Worm (Caenorhabditis elegans) whole organism, late embryonic: Measurements from ENCODE around the gene F11G11.13.

ENCODE experiments used
- ama-1 ChIP-seq: fragments of 150-350 bp; optimal IDR thresholded peaks from 2 replicates; lab custom pipeline; 2014
- ceh-22 ChIP-seq: sonication (generic microtip); optimal IDR thresholded peaks from 2 replicates; lab custom pipeline; 2017; ENCODE audit warnings: missing biosample characterization, missing genetic modification characterization
- dve-1 ChIP-seq: sonication (generic microtip); optimal IDR thresholded peaks from 2 replicates; lab custom pipeline; 2017; ENCODE audit warnings: antibody characterized with exemption, mild to moderate bottlenecking, missing genetic modification characterization, missing compliant biosample characterization
- hlh-6 ChIP-seq: sonication (generic microtip); optimal IDR thresholded peaks from 2 replicates; lab custom pipeline; 2016; ENCODE audit warnings: missing genotype, missing genetic modification characterization, missing compliant biosample characterization
- pat-9 ChIP-seq: fragments of 200-800 bp; sonication (Bioruptor generic); optimal IDR thresholded peaks from 2 replicates; lab custom pipeline; 2018; ENCODE audit warnings: mild to moderate bottlenecking, missing genetic modification characterization, moderate library complexity, missing compliant biosample characterization
- pqm-1 ChIP-seq: sonication (generic microtip); optimal IDR thresholded peaks from 2 replicates; lab custom pipeline; 2016; ENCODE audit warnings: missing genetic modification characterization, missing compliant biosample characterization
- pros-1 ChIP-seq: fragments of 150-350 bp; optimal IDR thresholded peaks from 2 replicates; lab custom pipeline; 2014; ENCODE audit warnings: missing biosample characterization, missing genetic modification reagents, missing genetic modification characterization
- sox-4 ChIP-seq: sonication (generic microtip); optimal IDR thresholded peaks from 2 replicates; lab custom pipeline; 2017; ENCODE audit warnings: mild to moderate bottlenecking, missing genetic modification characterization, inconsistent platforms, missing compliant biosample characterization
- tbx-2 ChIP-seq: sonication (generic microtip); optimal IDR thresholded peaks from 2 replicates; lab custom pipeline; 2016; ENCODE audit warnings: missing genetic modification characterization, missing compliant biosample characterization
- ttx-3 ChIP-seq: sonication (generic microtip); optimal IDR thresholded peaks from 2 replicates; lab custom pipeline; 2016; ENCODE audit warnings: missing genetic modification reagents, missing genetic modification characterization, missing compliant biosample characterization

DNA sequence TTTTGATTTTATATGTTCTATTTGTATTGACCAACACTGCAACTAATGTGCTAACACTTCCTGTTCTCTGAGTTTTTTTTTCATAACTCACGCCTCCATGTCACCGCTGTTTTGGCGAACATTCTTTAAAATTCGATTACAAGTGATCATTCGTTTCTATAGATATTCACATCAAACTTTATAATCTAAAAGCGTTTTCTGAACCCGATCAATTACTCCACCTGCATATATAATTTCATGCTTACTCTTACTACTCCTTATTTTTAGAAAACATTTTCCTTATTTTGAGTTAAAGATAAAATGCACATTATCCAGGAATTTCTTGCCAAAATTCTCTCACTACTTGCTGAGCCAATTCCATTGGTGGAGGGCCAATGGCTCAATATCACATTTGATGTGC, 10.0 kb upstream of the F11G11.13 start, which contains the start of gene R05F9.7:
- TF ChIP-seq pqm-1: no peak
- TF ChIP-seq ttx-3 (tag; lab: Kevin White, UChicago): no peak
- no peak for TF ChIP-seq dve-1 (tag; lab: Kevin White, UChicago)
- TF ChIP-seq ama-1 (lab: Kevin White, UChicago): no peak
- no peak for TF ChIP-seq ceh-22 (tag; lab: Kevin White, UChicago)
- no peak for TF ChIP-seq tbx-2
- no peak for TF ChIP-seq pat-9
- no peak for TF ChIP-seq sox-4 (tag; lab: Kevin White, UChicago)
- TF ChIP-seq hlh-6: no peak
- TF ChIP-seq pros-1 (tag; lab: Kevin White, UChicago): no peak
